Worm (Caenorhabditis elegans) whole organism, L4 larva: Measurements from ENCODE around the gene H10E21.4.
A peak's percentile ranks its signal among the peaks of the same experiment; 100 is the strongest.

Source experiments
- D1046.2 ChIP-seq: fragments of 200-800 bp; sonication (Bioruptor generic); IDR thresholded peaks from 2 replicates; pipeline ENCODE4 v1.3.6; 2022; ENCODE audit warnings: missing genetic modification characterization, missing compliant biosample characterization
- R02D3.7 ChIP-seq: fragments of 150-350 bp; sonication (generic microtip); optimal IDR thresholded peaks from 3 replicates; lab custom pipeline; 2014; ENCODE audit warnings: missing biosample characterization, missing genetic modification characterization
- Y105C5A.15 ChIP-seq: fragments of 200-800 bp; sonication (Bioruptor generic); IDR thresholded peaks from 2 replicates; pipeline ENCODE4 v1.3.6; 2022; ENCODE audit warnings: missing genetic modification characterization, missing compliant biosample characterization
- Y48G9A.11 ChIP-seq: fragments of 200-800 bp; sonication (Bioruptor generic); IDR thresholded peaks from 2 replicates; pipeline ENCODE4 v1.3.6; 2022; ENCODE audit warnings: missing genetic modification reagents, missing genetic modification characterization, missing compliant biosample characterization
- Y75B8A.6 ChIP-seq: fragments of 200-800 bp; sonication (Bioruptor generic); IDR thresholded peaks from 2 replicates; pipeline ENCODE4 v1.3.6; 2022; ENCODE audit warnings: missing genetic modification reagents, missing genetic modification characterization, missing compliant biosample characterization
- ZK546.5 ChIP-seq, 2 experiments: sonication (generic microtip); optimal IDR thresholded peaks; 2 replicates each; lab custom pipeline; 2017; ENCODE audit warnings: missing biosample characterization in 2 of 2, missing genetic modification characterization in 2 of 2
- aly-2 ChIP-seq: sonication (generic microtip); optimal IDR thresholded peaks from 2 replicates; lab custom pipeline; 2018; ENCODE audit warnings: missing biosample characterization, missing genetic modification characterization
- ceh-44 ChIP-seq: fragments of 200-800 bp; sonication (Bioruptor generic); IDR thresholded peaks from 2 replicates; pipeline ENCODE4 v1.3.6; 2022; ENCODE audit warnings: missing genetic modification reagents, missing genetic modification characterization, missing compliant biosample characterization
- ceh-62 ChIP-seq: sonication (generic microtip); optimal IDR thresholded peaks from 2 replicates; lab custom pipeline; 2017; ENCODE audit warnings: missing biosample characterization, missing genetic modification characterization
- daf-12 ChIP-seq: fragments of 150-350 bp; optimal IDR thresholded peaks from 2 replicates; lab custom pipeline; 2014; ENCODE audit warnings: missing biosample characterization, missing genetic modification reagents, missing genetic modification characterization
- dmd-8 ChIP-seq: fragments of 200-800 bp; sonication (Bioruptor generic); IDR thresholded peaks from 2 replicates; pipeline ENCODE4 v1.3.6; 2022; ENCODE audit warnings: missing genetic modification characterization, missing compliant biosample characterization
- dmd-9 ChIP-seq: fragments of 200-800 bp; sonication (Bioruptor generic); IDR thresholded peaks from 2 replicates; pipeline ENCODE4 v1.3.6; 2022; ENCODE audit warnings: missing genetic modification reagents, missing genetic modification characterization, missing compliant biosample characterization
- duxl-1 ChIP-seq: sonication (generic microtip); optimal IDR thresholded peaks from 2 replicates; lab custom pipeline; 2016; ENCODE audit warnings: mild to moderate bottlenecking, missing genetic modification characterization, moderate library complexity, missing compliant biosample characterization; ENCODE audit not compliant: poor library complexity
- egl-43 ChIP-seq: fragments of 200-800 bp; sonication (Bioruptor generic); IDR thresholded peaks from 2 replicates; pipeline ENCODE4 v1.3.6; 2022; ENCODE audit warnings: missing genetic modification reagents, missing genetic modification characterization, missing compliant biosample characterization
- fkh-10 ChIP-seq: fragments of 150-350 bp; optimal IDR thresholded peaks from 2 replicates; lab custom pipeline; 2014; ENCODE audit warnings: missing biosample characterization, missing genetic modification reagents, missing genetic modification characterization
- hmg-1.1 ChIP-seq: fragments of 200-800 bp; sonication (Bioruptor generic); IDR thresholded peaks from 2 replicates; pipeline ENCODE4 v1.3.6; 2022; ENCODE audit warnings: missing genetic modification reagents, missing genetic modification characterization, missing compliant biosample characterization
- lim-7 ChIP-seq: fragments of 200-800 bp; sonication (Bioruptor generic); IDR thresholded peaks from 2 replicates; pipeline ENCODE4 v1.3.6; 2022; ENCODE audit warnings: missing genetic modification characterization, missing compliant biosample characterization
- lsy-2 ChIP-seq, 2 experiments: fragments of 150-350 bp in 1 of 2; sonication (generic microtip) in 1 of 2; optimal IDR thresholded peaks; 2 replicates each; lab custom pipeline; 2014 to 2017; ENCODE audit warnings: missing biosample characterization in 2 of 2, missing genetic modification characterization in 2 of 2
- mes-2 ChIP-seq: sonication (generic microtip); optimal IDR thresholded peaks from 2 replicates; lab custom pipeline; 2016; ENCODE audit warnings: missing genotype, mild to moderate bottlenecking, missing genetic modification characterization, missing compliant biosample characterization; ENCODE audit not compliant: poor library complexity, severe bottlenecking
- nhr-102 ChIP-seq: sonication (generic microtip); optimal IDR thresholded peaks from 2 replicates; lab custom pipeline; 2016; ENCODE audit warnings: mild to moderate bottlenecking, missing genetic modification characterization, moderate library complexity, missing compliant biosample characterization
- nhr-11 ChIP-seq: fragments of 150-350 bp; optimal IDR thresholded peaks from 2 replicates; lab custom pipeline; 2014; ENCODE audit warnings: missing biosample characterization, missing genetic modification characterization
- nhr-111 ChIP-seq: fragments of 200-800 bp; sonication (Bioruptor generic); optimal IDR thresholded peaks from 2 replicates; lab custom pipeline; 2018; ENCODE audit warnings: mild to moderate bottlenecking, missing genetic modification characterization, missing compliant biosample characterization
- nhr-41 ChIP-seq: fragments of 200-800 bp; sonication (Bioruptor generic); IDR thresholded peaks from 2 replicates; pipeline ENCODE4 v1.3.6; 2022; ENCODE audit warnings: missing genetic modification reagents, missing genetic modification characterization, missing compliant biosample characterization
- nhr-42 ChIP-seq: fragments of 200-800 bp; sonication (Bioruptor generic); IDR thresholded peaks from 2 replicates; pipeline ENCODE4 v1.3.6; 2022; ENCODE audit warnings: missing genetic modification characterization, missing compliant biosample characterization
- nhr-76 ChIP-seq: fragments of 150-350 bp; optimal IDR thresholded peaks from 2 replicates; lab custom pipeline; 2014; ENCODE audit warnings: missing biosample characterization, missing genetic modification characterization
- rbr-2 ChIP-seq: sonication (generic microtip); optimal IDR thresholded peaks from 2 replicates; lab custom pipeline; 2016; ENCODE audit warnings: missing genotype, missing genetic modification characterization, missing compliant biosample characterization
- set-16 ChIP-seq: fragments of 200-800 bp; sonication (Bioruptor generic); IDR thresholded peaks from 2 replicates; pipeline ENCODE4 v1.3.6; 2022; ENCODE audit warnings: missing genetic modification reagents, missing genetic modification characterization, missing compliant biosample characterization
- spr-3 ChIP-seq: fragments of 200-800 bp; sonication (Bioruptor generic); optimal IDR thresholded peaks from 2 replicates; lab custom pipeline; 2018; ENCODE audit warnings: mild to moderate bottlenecking, missing genetic modification characterization, missing compliant biosample characterization
- unc-62 ChIP-seq, 3 experiments: fragments of 150-350 bp in 1 of 3; sonication (generic microtip); optimal IDR thresholded peaks in 2 of 3; peaks in 1 of 3; 1 replicate in 1 of 3; 2 replicates in 2 of 3; lab custom pipeline; 2014 to 2017; ENCODE audit warnings: missing biosample characterization in 3 of 3, missing genetic modification characterization in 3 of 3, missing genetic modification reagents in 3 of 3, missing genotype in 1 of 3
- zfp-2 ChIP-seq: sonication (generic microtip); optimal IDR thresholded peaks from 2 replicates; lab custom pipeline; 2016; ENCODE audit warnings: mild to moderate bottlenecking, missing genetic modification characterization, missing compliant biosample characterization
- ztf-7 ChIP-seq: fragments of 150-350 bp; optimal IDR thresholded peaks from 2 replicates; lab custom pipeline; 2014; ENCODE audit warnings: missing biosample characterization, missing genetic modification characterization

Gene H10E21.4

ce11 chrIII:61045-61444, 41.6 kb upstream of the H10E21.4 start, which contains the start of gene btb-5:
TSS of gene btb-5 (minus strand) at chrIII:61145.
- TF ChIP-seq zfp-2 (tag; lab: Kevin White, UChicago), result no peak
- no peak for TF ChIP-seq aly-2 (tag; lab: Kevin White, UChicago)
- no peak for TF ChIP-seq nhr-11 (tag; lab: Kevin White, UChicago)

- TF ChIP-seq egl-43 (GFP tag; lab: Robert Waterston, UW) (peak; percentile 73; the same call in 1 of the 2 replicates), set-16 (GFP tag; lab: Robert Waterston, UW) (peak; percentile 43; the same call in 1 of the 2 replicates)
- TF ChIP-seq, all 104 proteins: peak for 2; not testable (repeated sequence) for 102
Observed at ce11 chrIII:58723-59122, 39.2 kb upstream of the H10E21.4 start.

DNA sequence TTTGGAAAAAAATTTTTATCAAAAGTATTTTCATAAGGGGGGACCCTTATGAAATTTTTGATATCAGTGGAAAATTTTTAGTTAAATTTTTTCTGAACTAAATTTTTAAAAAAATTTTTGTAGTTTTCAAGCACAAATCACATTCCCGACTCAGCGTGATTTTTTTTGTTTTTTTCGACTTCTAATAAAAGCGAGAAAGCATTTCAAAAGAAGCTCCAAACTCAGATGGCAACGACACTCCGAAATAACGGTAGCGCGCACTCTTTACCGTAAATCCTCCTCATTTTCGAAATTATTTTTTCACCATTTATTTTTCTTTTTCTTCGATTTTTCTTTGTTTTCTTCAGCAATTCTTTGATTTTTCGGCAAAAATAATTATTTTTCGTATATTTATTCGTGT, 37.8 kb upstream of the H10E21.4 start:
- TF ChIP-seq Y48G9A.11, result 0 out of 2 replicates have a peak, but pooled peaks have one; percentile 53

DNA sequence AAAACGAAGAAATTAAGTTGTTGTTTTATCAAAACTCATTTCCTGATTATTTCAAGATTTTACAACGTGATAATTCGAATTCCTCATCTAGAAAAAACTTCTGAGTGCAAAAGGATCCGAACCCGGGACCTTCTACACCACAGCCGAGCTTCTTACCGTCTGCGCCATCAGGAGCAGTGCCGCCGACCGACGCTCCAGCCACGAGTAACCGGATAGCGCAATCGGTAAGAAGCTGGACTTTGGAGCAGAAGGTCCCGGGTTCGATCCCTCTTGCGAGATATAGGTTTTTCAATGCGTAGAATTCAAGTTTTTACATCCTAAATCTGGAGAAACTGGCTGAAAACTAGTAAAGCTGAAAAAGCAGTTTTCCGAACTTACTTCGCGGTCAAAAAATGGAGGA, 34.2 kb upstream of the H10E21.4 start:
- TF ChIP-seq ceh-62 (tag; lab: Kevin White, UChicago) (no peak), set-16 (GFP tag; lab: Robert Waterston, UW) (peak; percentile 70), Y48G9A.11 (0 out of 2 replicates have a peak, but pooled peaks have one; percentile 55)
- TF ChIP-seq, all 104 proteins: peak for 2

DNA sequence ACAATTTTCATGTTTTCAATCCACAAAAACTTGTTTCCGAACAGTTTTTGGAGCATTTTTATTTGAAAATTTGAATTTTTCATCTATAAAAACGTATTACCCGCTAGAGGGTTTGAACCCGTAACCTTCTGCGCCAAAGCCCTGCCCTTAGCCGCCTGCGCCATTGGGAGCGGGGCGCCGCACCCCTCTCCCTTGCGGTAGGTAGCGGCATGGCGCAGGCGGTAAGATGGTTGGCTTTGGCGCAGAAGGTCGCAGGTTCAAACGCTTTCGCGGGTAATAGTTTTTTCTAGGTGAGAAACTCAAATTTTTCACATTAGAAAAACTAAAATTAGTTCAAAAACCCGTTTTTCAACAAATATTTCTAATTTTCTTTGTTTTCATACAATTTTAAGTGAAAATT, 32.1 kb upstream of the H10E21.4 start:
- TF ChIP-seq hmg-1.1, result no peak
- peak; percentile 83 for TF ChIP-seq set-16 (GFP tag; lab: Robert Waterston, UW)

ce11 chrIII:50418-50817, 30.9 kb upstream of the H10E21.4 start:
- TF ChIP-seq mes-2 (no peak), nhr-76 (tag; lab: Kevin White, UChicago) (no peak), ceh-62 (tag; lab: Kevin White, UChicago) (no peak), Y105C5A.15 (GFP tag; lab: Robert Waterston, UW) (no peak), dmd-8 (0 out of 2 replicates have a peak, but pooled peaks have one; percentile 24), fkh-10 (GFP tag; lab: Kevin White, UChicago) (no peak), unc-62 (GFP tag; optimal IDR thresholded peaks at IDR 0.05 in 1 of 2; lab: Kevin White, UChicago) (peak in 1 of 2 experiments; percentile 62), unc-62 (tag; optimal IDR thresholded peaks at IDR 0.05; lab: Kevin White, UChicago) (no peak), rbr-2 (tag; lab: Kevin White, UChicago) (no peak), Y75B8A.6 (no peak), aly-2 (tag; lab: Kevin White, UChicago) (no peak), nhr-102 (tag; lab: Kevin White, UChicago) (no peak), egl-43 (GFP tag; lab: Robert Waterston, UW) (0 out of 2 replicates have a peak, but pooled peaks have one; percentile 12), duxl-1 (tag; lab: Kevin White, UChicago) (no peak), dmd-9 (GFP tag; lab: Robert Waterston, UW) (no peak), nhr-111 (no peak), set-16 (GFP tag; lab: Robert Waterston, UW) (peak; percentile 77), nhr-41 (no peak), R02D3.7 (tag; lab: Kevin White, UChicago) (no peak), daf-12 (tag; lab: Kevin White, UChicago) (no peak), spr-3 (GFP tag; lab: Kevin White, UChicago) (no peak), lim-7 (no peak)

DNA sequence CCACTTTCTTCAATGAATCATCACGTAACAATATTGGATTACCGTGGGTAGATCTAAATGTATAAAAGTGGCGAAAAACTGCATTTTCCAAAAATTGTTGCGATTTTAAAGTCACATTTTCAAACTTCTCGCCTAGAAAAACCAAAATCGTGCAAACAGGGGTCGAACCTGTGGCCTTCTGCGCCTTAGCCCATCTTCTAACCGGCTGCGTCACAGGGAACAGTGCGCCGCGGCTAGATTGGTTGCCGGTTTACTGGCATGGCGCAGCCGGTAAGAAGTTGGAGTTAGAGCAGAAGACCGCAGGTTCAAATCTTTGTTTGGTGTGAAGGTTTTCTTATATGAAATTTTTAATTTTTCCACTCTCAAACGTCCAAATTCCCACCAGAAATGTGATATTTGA, 29.6 kb upstream of the H10E21.4 start:
- peak in 1 of 2 experiments; percentile 60 for TF ChIP-seq unc-62 (GFP tag; optimal IDR thresholded peaks at IDR 0.05 in 1 of 2; lab: Kevin White, UChicago)
- TF ChIP-seq unc-62 (tag; optimal IDR thresholded peaks at IDR 0.05; lab: Kevin White, UChicago), result no peak
- TF ChIP-seq D1046.2 (GFP tag; lab: Robert Waterston, UW), result 0 out of 2 replicates have a peak, but pooled peaks have one; percentile 57
- no peak for TF ChIP-seq ZK546.5 (tag; optimal IDR thresholded peaks at IDR 0.05; lab: Kevin White, UChicago)
- TF ChIP-seq ztf-7 (tag; lab: Kevin White, UChicago), result no peak
- no peak for TF ChIP-seq nhr-42 (GFP tag; lab: Robert Waterston, UW)
- no peak for TF ChIP-seq lsy-2 (tag; optimal IDR thresholded peaks at IDR 0.05; lab: Kevin White, UChicago)
- TF ChIP-seq nhr-11 (tag; lab: Kevin White, UChicago), result no peak
- TF ChIP-seq ceh-44 (GFP tag; lab: Robert Waterston, UW), result no peak
